Worm (Caenorhabditis elegans): ENCODE data around the gene F53B2.5.

DNA sequence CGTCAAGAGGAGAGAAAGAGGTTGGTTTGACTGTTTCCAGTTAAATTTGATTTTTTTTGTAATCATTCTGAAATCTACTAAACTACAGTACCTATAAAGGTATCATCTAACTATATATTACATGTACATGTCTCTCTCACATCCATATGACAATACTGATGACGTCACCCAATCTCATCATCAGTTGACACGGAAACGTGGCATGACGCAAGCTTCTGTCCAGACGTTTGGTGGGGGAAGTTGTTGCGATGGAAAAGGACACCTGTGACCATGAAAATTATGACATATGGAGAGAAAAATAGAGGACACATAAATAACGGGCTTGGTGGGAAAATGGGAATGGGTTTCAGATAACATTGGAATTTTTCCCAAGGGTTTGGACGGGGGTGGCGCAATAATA, 18.1 kb upstream of the F53B2.5 start:
- TF ChIP-seq egl-27 (tag; optimal IDR thresholded peaks at IDR 0.05): no peak
- no peak for TF ChIP-seq ceh-32 (tag; optimal IDR thresholded peaks at IDR 0.05; ENCODE audit: poor library complexity)
- TF ChIP-seq snpc-4 (tag; optimal IDR thresholded peaks at IDR 0.05): no peak
- no peak for TF ChIP-seq unc-62 (GFP tag; optimal IDR thresholded peaks at IDR 0.05 in 1 of 2)
- no peak for TF ChIP-seq unc-62 (tag; optimal IDR thresholded peaks at IDR 0.05)
- no peak for TF ChIP-seq lin-13 (GFP tag; optimal IDR thresholded peaks at IDR 0.05)
- TF ChIP-seq ceh-28 (tag; optimal IDR thresholded peaks at IDR 0.05): no peak
- TF ChIP-seq mdt-29 (GFP tag; IDR thresholded peaks at IDR 0.05): no peak
- TF ChIP-seq jun-1 (tag; optimal IDR thresholded peaks at IDR 0.05): no peak
- TF ChIP-seq nhr-77 (tag; optimal IDR thresholded peaks at IDR 0.05): no peak
- no peak for TF ChIP-seq ztf-11 (tag; optimal IDR thresholded peaks at IDR 0.05)
- TF ChIP-seq ama-1 (optimal IDR thresholded peaks at IDR 0.05): no peak
- TF ChIP-seq lin-1 (GFP tag; IDR thresholded peaks at IDR 0.05): no peak
- TF ChIP-seq fos-1 (tag; optimal IDR thresholded peaks at IDR 0.05): no peak
- no peak for TF ChIP-seq spr-1 (tag; optimal IDR thresholded peaks at IDR 0.05)
